Worm (Caenorhabditis elegans) whole organism, L4/young adult: ENCODE data around the gene T05D4.5.
A peak's percentile ranks its signal among the peaks of the same experiment; 100 is the strongest.

Source experiments
- W03F9.2 ChIP-seq: fragments of 150-350 bp; optimal IDR thresholded peaks from 2 replicates; lab custom pipeline; 2014; ENCODE audit warnings: missing biosample characterization, missing genetic modification characterization
- dao-5 ChIP-seq: sonication (generic microtip); optimal IDR thresholded peaks from 2 replicates; lab custom pipeline; 2016; ENCODE audit warnings: missing genotype, missing genetic modification characterization, moderate library complexity, missing compliant biosample characterization
- him-1 ChIP-seq: sonication (generic microtip); optimal IDR thresholded peaks from 2 replicates; lab custom pipeline; 2016; ENCODE audit warnings: missing genotype, missing genetic modification reagents, missing genetic modification characterization, missing compliant biosample characterization

Gene T05D4.5

DNA sequence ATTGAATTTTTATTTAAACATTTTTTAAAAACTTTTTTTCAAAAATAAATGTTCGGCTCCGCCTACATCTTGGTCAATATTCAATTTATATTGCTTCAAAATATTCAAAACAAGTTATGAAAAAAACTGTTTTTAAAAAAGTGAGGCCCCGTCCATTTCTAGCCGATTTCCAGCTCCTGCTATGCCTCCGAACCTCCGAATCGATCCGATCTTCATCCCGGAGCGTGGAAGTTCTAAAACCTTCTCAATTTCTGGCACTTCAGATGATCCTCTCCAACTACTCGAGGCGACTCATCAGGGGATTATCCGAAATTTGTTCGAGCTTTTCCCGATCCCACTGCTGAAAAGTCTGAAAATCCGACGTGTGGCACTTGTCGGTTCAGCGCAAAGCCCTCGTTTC is 33.6 kb downstream of the T05D4.5 start:
- TF ChIP-seq W03F9.2 (tag; lab: Kevin White, UChicago) (no peak), him-1 (tag; lab: Kevin White, UChicago) (no peak), dao-5 (tag; lab: Kevin White, UChicago) (no peak)

DNA sequence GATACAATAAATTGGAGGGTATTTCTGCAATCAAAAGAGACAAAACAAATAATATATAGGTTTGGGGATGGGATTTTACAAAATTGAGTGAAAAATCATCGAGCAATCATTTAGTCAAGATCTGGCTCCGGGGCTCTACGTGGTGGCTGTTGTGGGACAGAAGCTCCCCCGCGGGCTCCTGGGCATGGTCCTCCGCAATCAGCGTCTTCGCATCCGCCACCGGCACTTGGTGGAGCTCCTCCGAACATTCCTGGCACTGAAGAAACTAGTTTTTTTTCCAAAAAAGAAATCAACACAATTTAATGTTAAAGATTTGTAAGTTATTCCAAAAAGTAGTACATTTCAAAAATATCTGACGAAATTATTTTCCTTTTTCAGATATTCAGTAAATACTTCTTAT is 34.1 kb downstream of the T05D4.5 start:
- TF ChIP-seq him-1 (tag; lab: Kevin White, UChicago) (no peak), W03F9.2 (tag; lab: Kevin White, UChicago) (no peak), dao-5 (tag; lab: Kevin White, UChicago) (no peak)

DNA sequence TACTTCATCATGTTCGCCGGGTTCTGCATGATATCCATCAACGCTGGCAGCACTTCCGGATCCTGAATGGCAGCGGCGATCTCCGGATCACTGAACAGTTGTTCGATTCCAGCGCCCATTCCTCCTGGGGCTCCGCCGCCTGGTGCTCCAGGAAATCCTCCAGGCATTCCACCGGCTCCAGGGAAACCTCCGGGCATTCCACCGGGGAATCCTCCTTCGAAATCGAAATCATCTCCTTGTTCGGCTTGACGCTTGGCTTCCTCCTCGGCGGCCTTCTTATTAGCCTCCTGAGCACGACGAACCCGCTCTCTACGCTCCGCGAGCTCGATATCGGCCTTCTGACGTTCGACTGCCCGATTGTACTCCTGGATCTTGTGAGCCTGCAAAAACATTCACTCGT is 34.9 kb downstream of the T05D4.5 start:
- TF ChIP-seq dao-5 (tag; lab: Kevin White, UChicago) (no peak), him-1 (tag; lab: Kevin White, UChicago) (no peak), W03F9.2 (tag; lab: Kevin White, UChicago) (no peak)

- TF ChIP-seq him-1 (tag; lab: Kevin White, UChicago): no peak
- no peak for TF ChIP-seq W03F9.2 (tag; lab: Kevin White, UChicago)
- TF ChIP-seq dao-5 (tag; lab: Kevin White, UChicago): no peak
Measured at ce11 chrIII:13616793-13617192, 36.2 kb downstream of the T05D4.5 start, which contains the start of gene T12D8.9. Gene T12D8.9, plus strand, starts transcription at chrIII:13617104.

DNA sequence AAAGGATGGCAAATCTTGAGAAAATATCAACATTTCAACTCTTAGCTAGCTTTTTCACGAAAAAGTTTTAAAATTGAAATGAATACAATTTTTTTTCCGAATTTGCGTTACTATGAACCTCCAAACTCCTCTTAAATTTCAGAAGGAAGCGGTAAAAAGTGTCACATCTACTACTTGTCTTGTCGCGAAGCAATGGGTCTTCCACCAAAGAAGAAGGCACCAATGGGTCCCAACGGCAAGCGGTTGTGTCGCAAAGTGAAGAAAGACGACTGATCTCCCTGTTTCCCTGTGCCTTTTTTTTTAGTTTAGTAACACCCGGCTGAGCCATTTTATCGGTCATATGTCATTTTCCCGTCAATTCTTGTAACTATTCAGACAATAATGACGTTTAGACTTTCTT is 40.4 kb downstream of the T05D4.5 start:
- TF ChIP-seq him-1 (tag; lab: Kevin White, UChicago): no peak
- no peak for TF ChIP-seq dao-5 (tag; lab: Kevin White, UChicago)
- TF ChIP-seq W03F9.2 (tag; lab: Kevin White, UChicago): no peak

- TF ChIP-seq W03F9.2 (tag; lab: Kevin White, UChicago): no peak
- TF ChIP-seq him-1 (tag; lab: Kevin White, UChicago): no peak
- TF ChIP-seq dao-5 (tag; lab: Kevin White, UChicago): no peak
Measured at ce11 chrIII:13621717-13622116, 41.1 kb downstream of the T05D4.5 start.

ce11 chrIII:13622268-13622667 is 41.6 kb downstream of the T05D4.5 start, which contains the start of gene hip-1:
Gene hip-1, minus strand, starts transcription at chrIII:13622492.
- TF ChIP-seq dao-5 (tag; lab: Kevin White, UChicago) (no peak), W03F9.2 (tag; lab: Kevin White, UChicago) (peak; percentile 84)

DNA sequence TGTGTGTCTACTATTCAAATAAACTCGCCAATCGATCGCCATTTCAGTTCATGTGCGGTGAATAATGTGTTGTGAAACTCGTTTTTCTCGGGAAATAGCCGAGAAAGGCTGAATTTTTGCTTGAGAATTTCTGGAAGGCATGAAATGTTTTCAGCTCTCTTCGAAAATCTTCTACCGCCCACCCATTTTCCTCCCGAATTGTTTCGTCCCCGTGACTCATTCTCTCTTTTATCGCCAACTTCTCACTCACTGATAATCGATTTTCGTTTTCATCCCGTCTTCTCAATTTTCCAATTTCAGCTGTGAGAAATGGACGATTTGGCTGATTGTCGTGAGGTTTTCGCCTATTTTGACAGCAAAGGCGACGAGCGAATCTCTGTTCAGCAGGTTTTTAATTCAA is 42.4 kb downstream of the T05D4.5 start, which contains the start of gene mlc-5:
mlc-5 (plus strand) TSS at position 301 of the 400 bp plus-strand sequence.
- no peak for TF ChIP-seq dao-5 (tag; lab: Kevin White, UChicago)
- TF ChIP-seq W03F9.2 (tag; lab: Kevin White, UChicago): no peak
- TF ChIP-seq him-1 (tag; lab: Kevin White, UChicago): no peak

DNA sequence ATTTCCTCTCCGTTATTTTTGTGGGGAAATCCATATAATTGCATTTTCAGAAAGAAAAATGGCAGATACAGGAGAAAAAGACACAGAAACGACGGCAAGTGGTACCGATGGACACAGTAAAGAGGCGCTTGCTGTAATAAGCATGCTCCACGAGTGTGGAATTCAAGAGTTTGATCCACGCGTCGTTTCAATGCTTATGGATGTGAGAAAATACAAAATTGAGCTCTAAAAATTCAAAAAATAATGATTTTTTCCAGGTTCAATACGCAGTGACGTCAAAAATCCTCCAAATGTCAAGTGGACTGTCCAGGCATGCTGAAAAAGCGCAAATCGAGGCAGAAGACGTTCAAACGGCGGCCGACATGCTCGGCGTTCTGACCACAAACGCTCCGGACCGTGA is 43.6 kb downstream of the T05D4.5 start, which contains the start of gene taf-9:
taf-9 (plus strand) TSS at position 51 of the 400 bp plus-strand sequence.
- TF ChIP-seq him-1 (tag; lab: Kevin White, UChicago) (no peak), W03F9.2 (tag; lab: Kevin White, UChicago) (no peak), dao-5 (tag; lab: Kevin White, UChicago) (no peak)

DNA sequence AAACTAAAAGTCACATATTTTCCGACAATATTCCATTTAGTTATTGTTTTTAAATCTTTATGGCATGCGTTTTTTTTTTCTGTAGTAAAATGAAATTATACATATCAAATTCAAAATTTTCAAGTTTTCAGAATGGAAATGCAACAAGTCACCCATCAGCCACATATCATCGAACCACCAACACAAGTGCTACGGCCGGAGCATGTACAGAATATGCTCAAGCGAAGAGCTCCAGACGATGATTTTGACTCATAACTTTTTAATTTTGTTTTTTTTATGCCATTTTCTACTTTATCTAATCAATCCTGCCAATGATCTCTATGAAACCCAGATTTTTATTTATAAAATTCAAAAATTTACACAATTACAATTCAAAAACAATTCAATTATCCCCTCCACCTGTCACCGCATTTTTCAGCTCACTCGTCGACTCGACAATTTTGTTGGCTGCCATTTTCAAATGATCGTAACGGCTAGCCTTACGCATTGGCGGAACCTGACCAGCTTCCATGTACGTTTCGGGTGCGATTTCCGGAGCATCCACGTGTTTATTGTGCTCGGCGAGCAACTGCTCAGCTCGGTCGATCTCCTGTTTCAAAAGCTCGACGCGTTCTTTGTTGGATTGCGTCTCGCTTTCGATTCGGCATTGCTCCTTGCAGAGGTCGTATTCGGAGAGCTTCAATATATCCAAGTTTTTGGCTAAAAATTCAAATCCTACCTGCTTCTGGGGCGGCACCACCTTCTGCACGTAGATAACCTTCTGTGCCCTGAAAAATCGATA is 45.2 kb downstream of the T05D4.5 start:
- TF ChIP-seq W03F9.2 (tag; lab: Kevin White, UChicago): no peak
- TF ChIP-seq dao-5 (tag; lab: Kevin White, UChicago): peak; percentile 0

ce11 chrIII:13626692-13627091 is 46.1 kb downstream of the T05D4.5 start, which contains the start of gene T12D8.5:
Gene T12D8.5, minus strand, starts transcription at chrIII:13626786.
- TF ChIP-seq him-1 (tag; lab: Kevin White, UChicago) (no peak), dao-5 (tag; lab: Kevin White, UChicago) (no peak), W03F9.2 (tag; lab: Kevin White, UChicago) (no peak)

DNA sequence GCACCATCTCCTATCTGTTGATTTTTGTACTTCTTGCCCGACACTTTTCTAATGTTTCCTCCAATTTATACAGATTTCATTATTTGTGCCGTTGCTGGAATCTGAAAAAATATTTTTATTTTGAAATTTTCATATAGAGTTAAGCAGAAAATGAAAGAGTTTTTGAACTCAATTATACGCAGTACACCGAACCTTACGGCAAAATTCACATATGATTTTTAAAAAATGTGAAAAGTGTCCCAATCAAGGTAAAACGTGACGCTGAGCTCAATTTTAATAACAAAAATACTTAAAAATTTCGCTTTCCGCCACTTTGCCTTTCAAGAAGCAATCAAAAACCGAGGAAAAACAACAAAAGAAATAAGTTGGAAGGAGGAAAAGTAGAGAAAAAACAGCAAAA is 50.1 kb downstream of the T05D4.5 start, which contains the start of gene arrd-17:
arrd-17 (minus strand) TSS at position 101 of the 400 bp plus-strand sequence.
- TF ChIP-seq him-1 (tag; lab: Kevin White, UChicago) (no peak), dao-5 (tag; lab: Kevin White, UChicago) (no peak), W03F9.2 (tag; lab: Kevin White, UChicago) (no peak)
